Worm (Caenorhabditis elegans): ENCODE measurements around the gene melo-1.

Gene melo-1

ce11 chrIV:14769218-14769835 is 17.5 kb upstream of the melo-1 start, which contains the start of gene Y57G11C.43 (continued):
- TF ChIP-seq B0336.3 (GFP tag; IDR thresholded peaks at IDR 0.05) = 0 out of 2 replicates have a peak, but pooled peaks have one; percentile 31
- TF ChIP-seq cebp-1 (GFP tag; IDR thresholded peaks at IDR 0.05) = no peak
- peak; percentile 21 for TF ChIP-seq cebp-1 (tag; optimal IDR thresholded peaks at IDR 0.05)
- no peak for TF ChIP-seq bed-1 (GFP tag; IDR thresholded peaks at IDR 0.05)
- TF ChIP-seq ztf-25 (GFP tag; IDR thresholded peaks at IDR 0.05) = no peak
- TF ChIP-seq dpl-1 (GFP tag; optimal IDR thresholded peaks at IDR 0.05) = no peak

- TF ChIP-seq attf-6 (GFP tag; IDR thresholded peaks at IDR 0.05) (peak; percentile 77), him-1 (tag; optimal IDR thresholded peaks at IDR 0.05) (peak; percentile 41), snpc-4 (GFP tag; optimal IDR thresholded peaks at IDR 0.05) (no peak), snpc-4 (tag; optimal IDR thresholded peaks at IDR 0.05) (peak in 1 of 4 experiments; percentile 73), lir-1 (GFP tag; conservative IDR thresholded peaks at IDR 0.05) (no peak), dpff-1 (tag; optimal IDR thresholded peaks at IDR 0.05) (no peak), Y53G8AR.9 (GFP tag; conservative IDR thresholded peaks at IDR 0.05) (0 out of 2 replicates have a peak, but pooled peaks have one; percentile 34), mel-28 (tag; optimal IDR thresholded peaks at IDR 0.05; ENCODE audit: borderline replicate concordance) (no peak), rec-8 (tag; optimal IDR thresholded peaks at IDR 0.05) (no peak)
Observed at ce11 chrIV:14770663-14771062, 16.2 kb upstream of the melo-1 start.

ce11 chrIV:14771325-14771724 is 15.5 kb upstream of the melo-1 start, which contains the start of gene degl-1:
Gene degl-1, minus strand, starts transcription at chrIV:14771425.
- no peak for TF ChIP-seq hrde-1 (tag; optimal IDR thresholded peaks at IDR 0.05; ENCODE audit: borderline replicate concordance)
- TF ChIP-seq mxl-1 (tag; optimal IDR thresholded peaks at IDR 0.05) = no peak
- TF ChIP-seq ceh-58 (GFP tag; IDR thresholded peaks at IDR 0.05) = no peak
- TF ChIP-seq nhr-80 (tag; optimal IDR thresholded peaks at IDR 0.05) = no peak
- TF ChIP-seq madf-10 (tag; optimal IDR thresholded peaks at IDR 0.05) = no peak
- TF ChIP-seq aptf-2 (GFP tag; conservative IDR thresholded peaks at IDR 0.05) = no peak
- TF ChIP-seq nfya-1 (tag; optimal IDR thresholded peaks at IDR 0.05; ENCODE audit: borderline replicate concordance, insufficient read depth) = no peak
- TF ChIP-seq C17E4.6 (GFP tag; IDR thresholded peaks at IDR 0.05) = no peak
- TF ChIP-seq ama-1 (optimal IDR thresholded peaks at IDR 0.05) = no peak
- no peak for TF ChIP-seq ama-1 (GFP tag; optimal IDR thresholded peaks at IDR 0.05)

ce11 chrIV:14773280-14774071 is 13.4 kb upstream of the melo-1 start, which contains the start of gene Y57G11C.36:
Gene Y57G11C.36, minus strand, starts transcription at chrIV:14773781.
- no peak for TF ChIP-seq ekl-4 (GFP tag; IDR thresholded peaks at IDR 0.05)
- TF ChIP-seq zfh-2 (GFP tag; conservative IDR thresholded peaks at IDR 0.05) = peak; percentile 67
- TF ChIP-seq attf-6 (GFP tag; IDR thresholded peaks at IDR 0.05) = peak; percentile 72
- no peak for TF ChIP-seq F39B2.1 (GFP tag; IDR thresholded peaks at IDR 0.05)
- no peak for TF ChIP-seq snpc-4 (GFP tag; optimal IDR thresholded peaks at IDR 0.05)
- TF ChIP-seq snpc-4 (tag; optimal IDR thresholded peaks at IDR 0.05) = peak in 1 of 4 experiments; percentile 83
- TF ChIP-seq athp-1 (tag; optimal IDR thresholded peaks at IDR 0.05) = no peak
- TF ChIP-seq efl-1 (GFP tag; optimal IDR thresholded peaks at IDR 0.05) = no peak
- TF ChIP-seq pbrm-1 (GFP tag; IDR thresholded peaks at IDR 0.05) = no peak
- TF ChIP-seq snpc-1.1 (tag; optimal IDR thresholded peaks at IDR 0.05; ENCODE audit: insufficient read depth) = peak; percentile 19
- peak; percentile 45; the same call in 1 of the 2 replicates for TF ChIP-seq egrh-3 (GFP tag; IDR thresholded peaks at IDR 0.05)
- no peak for TF ChIP-seq attf-5 (GFP tag; optimal IDR thresholded peaks at IDR 0.05)
- no peak for TF ChIP-seq cebp-1 (GFP tag; IDR thresholded peaks at IDR 0.05)
- peak; percentile 50 for TF ChIP-seq cebp-1 (tag; optimal IDR thresholded peaks at IDR 0.05)
- TF ChIP-seq snpc-3.4 (tag; optimal IDR thresholded peaks at IDR 0.05) = peak; percentile 17
